2 fruit fly cellular contexts compared by ENCODE assay signal in the genomic region with DNA sequence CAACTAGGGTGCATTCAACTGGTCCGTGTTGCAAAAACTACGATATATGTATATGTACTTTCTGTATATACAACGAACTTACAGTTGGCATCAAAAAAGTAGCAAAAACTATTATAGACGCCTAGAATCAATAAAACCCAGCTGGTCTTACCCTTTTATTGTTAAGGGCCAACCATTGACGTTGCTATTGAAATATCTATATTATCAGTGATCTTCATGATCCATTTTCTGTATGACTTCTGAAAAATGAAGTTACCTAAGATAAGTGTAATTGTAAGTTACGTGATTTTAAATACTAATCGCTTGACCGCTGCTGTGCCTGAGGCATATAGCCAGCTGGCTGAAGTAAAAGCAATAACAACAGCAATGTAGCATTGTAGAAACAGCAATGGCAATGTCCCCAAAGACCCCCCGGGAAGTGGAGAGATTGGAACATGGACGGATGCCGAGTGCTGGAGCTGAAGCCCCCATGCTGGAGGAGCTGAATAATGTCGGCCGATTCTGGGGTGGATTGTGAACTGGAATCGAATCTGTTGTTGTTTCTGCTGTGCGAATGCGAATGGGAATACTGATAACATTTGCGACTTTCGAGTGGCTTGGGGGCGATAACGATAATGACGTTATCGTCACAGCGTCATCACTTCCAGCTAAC.
A peak's percentile ranks its signal among the peaks of the same experiment; 100 is the strongest.
TF ChIP-seq lines count a peak whose summit lies in the region.

No protein-coding gene starts in this region.

TF ChIP-seq in whole organism, embryonic, 481 proteins besides CTCF, POLR2A, EP300 and RAD21 (continued from another document and continues in another):
- TF ChIP-seq disco-r (GFP tag; optimal IDR thresholded peaks at IDR 0.05; lab: Kevin White, UChicago) = no peak
- TF ChIP-seq CG9932 (GFP tag; IDR thresholded peaks at IDR 0.05; lab: Robert Waterston, UW) = no peak
- peak; percentile 82 for TF ChIP-seq sens (GFP tag; lab: Kevin White, UChicago)
- TF ChIP-seq abd-A (tag; optimal IDR thresholded peaks at IDR 0.05; lab: Kevin White, UChicago) = no peak
- no peak for TF ChIP-seq Elba2 (GFP tag; optimal IDR thresholded peaks at IDR 0.05; lab: Kevin White, UChicago)
- no peak for TF ChIP-seq E2f1 (GFP tag; IDR thresholded peaks at IDR 0.05; lab: Robert Waterston, UW)
- peak; percentile 50 for TF ChIP-seq Blimp-1 (GFP tag; optimal IDR thresholded peaks at IDR 0.05; lab: Kevin White, UChicago)
- TF ChIP-seq fd96Cb (tag; optimal IDR thresholded peaks at IDR 0.05; lab: Kevin White, UChicago) = peak; percentile 48
- TF ChIP-seq crc (GFP tag; optimal IDR thresholded peaks at IDR 0.05; lab: Kevin White, UChicago) = peak; percentile 8
- TF ChIP-seq Nf-YA (GFP tag; IDR thresholded peaks at IDR 0.05; lab: Robert Waterston, UW) = no peak
- TF ChIP-seq Fer1 (GFP tag; optimal IDR thresholded peaks at IDR 0.05; lab: Kevin White, UChicago) = peak; percentile 11
- no peak for TF ChIP-seq CG4282 (GFP tag; optimal IDR thresholded peaks at IDR 0.05; lab: Kevin White, UChicago)
- TF ChIP-seq gsb-n (tag; optimal IDR thresholded peaks at IDR 0.05; lab: Kevin White, UChicago) = peak; percentile 13
- no peak for TF ChIP-seq Eip74EF (GFP tag; optimal IDR thresholded peaks at IDR 0.05; lab: Kevin White, UChicago)
- TF ChIP-seq MESR4 (GFP tag; optimal IDR thresholded peaks at IDR 0.05; lab: Kevin White, UChicago) = no peak
- TF ChIP-seq Spps (tag; optimal IDR thresholded peaks at IDR 0.05; lab: Kevin White, UChicago) = peak; percentile 15
- TF ChIP-seq Gsc (GFP tag; IDR thresholded peaks at IDR 0.05; lab: Robert Waterston, UW) = no peak
- TF ChIP-seq CG11695 (GFP tag; IDR thresholded peaks at IDR 0.05; lab: Robert Waterston, UW) = 0 out of 3 replicates have a peak, but pooled peaks have one; percentile 42
- peak; percentile 63 for TF ChIP-seq lab (GFP tag; optimal IDR thresholded peaks at IDR 0.05; lab: Kevin White, UChicago)
- TF ChIP-seq CG13287 (GFP tag; IDR thresholded peaks at IDR 0.05; lab: Robert Waterston, UW; ENCODE audit: partially characterized antibody) = 0 out of 2 replicates have a peak, but pooled peaks have one; percentile 15
- no peak for TF ChIP-seq btn (GFP tag; optimal IDR thresholded peaks at IDR 0.05; lab: Kevin White, UChicago)
- no peak for TF ChIP-seq CG1233 (GFP tag; optimal IDR thresholded peaks at IDR 0.05; lab: Kevin White, UChicago)
- TF ChIP-seq CG13894 (tag; optimal IDR thresholded peaks at IDR 0.05; lab: Kevin White, UChicago) = no peak
- no peak for TF ChIP-seq Hey (tag; optimal IDR thresholded peaks at IDR 0.05; lab: Kevin White, UChicago)
- no peak for TF ChIP-seq gcm2 (GFP tag; optimal IDR thresholded peaks at IDR 0.05; lab: Kevin White, UChicago)
- TF ChIP-seq CG12744 (GFP tag; optimal IDR thresholded peaks at IDR 0.05; lab: Kevin White, UChicago) = peak; percentile 22
- TF ChIP-seq Poxn (GFP tag; IDR thresholded peaks at IDR 0.05; lab: Robert Waterston, UW) = no peak
- TF ChIP-seq dati (GFP tag; IDR thresholded peaks at IDR 0.05; lab: Robert Waterston, UW) = no peak
- no peak for TF ChIP-seq Hmx (GFP tag; optimal IDR thresholded peaks at IDR 0.05; lab: Kevin White, UChicago)
- no peak for TF ChIP-seq CG1529 (GFP tag; optimal IDR thresholded peaks at IDR 0.05; lab: Kevin White, UChicago)
- no peak for TF ChIP-seq Vsx1 (GFP tag; optimal IDR thresholded peaks at IDR 0.05; lab: Kevin White, UChicago)
- TF ChIP-seq CG4820 (GFP tag; optimal IDR thresholded peaks at IDR 0.05; lab: Kevin White, UChicago) = peak; percentile 27
- no peak for TF ChIP-seq salm (tag; optimal IDR thresholded peaks at IDR 0.05; lab: Kevin White, UChicago)
- no peak for TF ChIP-seq ken (GFP tag; IDR thresholded peaks at IDR 0.05; lab: Robert Waterston, UW)
- TF ChIP-seq CG16813 (GFP tag; IDR thresholded peaks at IDR 0.05; lab: Robert Waterston, UW; ENCODE audit: partially characterized antibody) = no peak
- no peak for TF ChIP-seq slou (GFP tag; optimal IDR thresholded peaks at IDR 0.05; lab: Kevin White, UChicago)
- TF ChIP-seq ftz-f1 (GFP tag; optimal IDR thresholded peaks at IDR 0.05; lab: Kevin White, UChicago) = no peak
- no peak for TF ChIP-seq shn (GFP tag; optimal IDR thresholded peaks at IDR 0.05; lab: Kevin White, UChicago)
- no peak for TF ChIP-seq CG8290 (GFP tag; optimal IDR thresholded peaks at IDR 0.05; lab: Kevin White, UChicago)
- no peak for TF ChIP-seq CG8290 (tag; optimal IDR thresholded peaks at IDR 0.05; lab: Kevin White, UChicago)
- TF ChIP-seq Optix (GFP tag; IDR thresholded peaks at IDR 0.05; lab: Robert Waterston, UW) = no peak
- no peak for TF ChIP-seq maf-S (GFP tag; optimal IDR thresholded peaks at IDR 0.05; lab: Kevin White, UChicago)
- no peak for TF ChIP-seq Sin3A (optimal IDR thresholded peaks at IDR 0.05; lab: Kevin White, UChicago)
- no peak for TF ChIP-seq CG2875 (GFP tag; optimal IDR thresholded peaks at IDR 0.05; lab: Kevin White, UChicago)
- no peak for TF ChIP-seq CG11560 (tag; IDR thresholded peaks at IDR 0.05; lab: Robert Waterston, UW)
- TF ChIP-seq CG9876 (GFP tag; optimal IDR thresholded peaks at IDR 0.05; lab: Kevin White, UChicago) = no peak
- no peak for TF ChIP-seq CG1792 (GFP tag; optimal IDR thresholded peaks at IDR 0.05; lab: Kevin White, UChicago)
- TF ChIP-seq Dbx (GFP tag; IDR thresholded peaks at IDR 0.05; lab: Robert Waterston, UW) = no peak
- peak; percentile 54 for TF ChIP-seq CG15269 (tag; optimal IDR thresholded peaks at IDR 0.05; lab: Kevin White, UChicago)
- TF ChIP-seq CG32767 (GFP tag; IDR thresholded peaks at IDR 0.05; lab: Robert Waterston, UW) = no peak
- TF ChIP-seq nau (GFP tag; optimal IDR thresholded peaks at IDR 0.05; lab: Kevin White, UChicago) = no peak
- no peak for TF ChIP-seq hth (optimal IDR thresholded peaks at IDR 0.05; lab: Kevin White, UChicago)
- TF ChIP-seq CG10366 (GFP tag; IDR thresholded peaks at IDR 0.05; lab: Robert Waterston, UW) = no peak
- TF ChIP-seq CG4617 (GFP tag; optimal IDR thresholded peaks at IDR 0.05; lab: Kevin White, UChicago; ENCODE audit: borderline replicate concordance) = no peak
- no peak for TF ChIP-seq CG6683 (GFP tag; optimal IDR thresholded peaks at IDR 0.05; lab: Kevin White, UChicago)
- TF ChIP-seq CG11093 (GFP tag; IDR thresholded peaks at IDR 0.05; lab: Robert Waterston, UW) = no peak
- TF ChIP-seq Hr39 (optimal IDR thresholded peaks at IDR 0.05; lab: Kevin White, UChicago) = no peak
- TF ChIP-seq CG4707 (GFP tag; optimal IDR thresholded peaks at IDR 0.05; lab: Kevin White, UChicago) = no peak
- 0 out of 2 replicates have a peak, but pooled peaks have one; percentile 18 for TF ChIP-seq Ptx1 (GFP tag; IDR thresholded peaks at IDR 0.05; lab: Robert Waterston, UW)
- TF ChIP-seq CG11696 (GFP tag; IDR thresholded peaks at IDR 0.05; lab: Robert Waterston, UW) = peak; percentile 89
- TF ChIP-seq dmrt11E (tag; optimal IDR thresholded peaks at IDR 0.05; lab: Kevin White, UChicago) = peak; percentile 45
- TF ChIP-seq Ets65A (GFP tag; lab: Kevin White, UChicago) = peak; percentile 89
- peak; percentile 24 for TF ChIP-seq CG1603 (tag; optimal IDR thresholded peaks at IDR 0.05; lab: Kevin White, UChicago)
- TF ChIP-seq CG12219 (GFP tag; optimal IDR thresholded peaks at IDR 0.05; lab: Kevin White, UChicago) = peak; percentile 17
- peak; percentile 32 for TF ChIP-seq gcm (GFP tag; optimal IDR thresholded peaks at IDR 0.05; lab: Kevin White, UChicago)

TF ChIP-seq in whole organism, prepupa, 60 proteins besides CTCF, POLR2A, EP300 and RAD21 (continued from another document):
- TF ChIP-seq net (GFP tag; optimal IDR thresholded peaks at IDR 0.05; lab: Kevin White, UChicago) = peak; percentile 88
- TF ChIP-seq salr (GFP tag; optimal IDR thresholded peaks at IDR 0.05; lab: Kevin White, UChicago) = peak; percentile 71 to 74
- TF ChIP-seq CG10631 (GFP tag; optimal IDR thresholded peaks at IDR 0.05; lab: Kevin White, UChicago) = peak; percentile 68
- TF ChIP-seq fd85E (GFP tag; optimal IDR thresholded peaks at IDR 0.05; lab: Kevin White, UChicago) = no peak
- no peak for TF ChIP-seq fkh (GFP tag; optimal IDR thresholded peaks at IDR 0.05; lab: Kevin White, UChicago)
- no peak for TF ChIP-seq Hr38 (GFP tag; optimal IDR thresholded peaks at IDR 0.05; lab: Kevin White, UChicago)
- TF ChIP-seq Eip93F (GFP tag; optimal IDR thresholded peaks at IDR 0.05; lab: Kevin White, UChicago) = no peak
- TF ChIP-seq dac (GFP tag; optimal IDR thresholded peaks at IDR 0.05; lab: Kevin White, UChicago) = peak; percentile 57
- TF ChIP-seq svp (GFP tag; lab: Kevin White, UChicago) = peak; percentile 89
- peak; percentile 88 for TF ChIP-seq Hr4 (GFP tag; optimal IDR thresholded peaks at IDR 0.05; lab: Kevin White, UChicago)
- TF ChIP-seq Hr39 (GFP tag; optimal IDR thresholded peaks at IDR 0.05; lab: Kevin White, UChicago) = peak; percentile 60
- peak; percentile 95 for TF ChIP-seq Eip78C (GFP tag; lab: Kevin White, UChicago)
- peak; percentile 80 for TF ChIP-seq CG6792 (GFP tag; optimal IDR thresholded peaks at IDR 0.05; lab: Kevin White, UChicago)
